Worm (Caenorhabditis elegans) whole organism, L1 larva: ENCODE data around the gene vrk-1.

Source experiments
- ceh-88 ChIP-seq: fragments of 200-800 bp; sonication (Bioruptor generic); IDR thresholded peaks from 2 replicates; pipeline ENCODE4 v1.3.6; 2022; ENCODE audit warnings: missing genetic modification characterization, missing compliant biosample characterization
- egl-27 ChIP-seq, 2 experiments: fragments of 150-350 bp in 1 of 2; sonication (generic microtip); optimal IDR thresholded peaks; 3 replicates each; lab custom pipeline; 2017 to 2018; ENCODE audit warnings: missing biosample characterization in 2 of 2, missing genetic modification characterization in 2 of 2, missing genetic modification reagents in 2 of 2
- elt-3 ChIP-seq, 6 experiments: fragments of 150-350 bp in 1 of 6; sonication (generic microtip); optimal IDR thresholded peaks; 2 replicates each; lab custom pipeline; 2017 to 2018; ENCODE audit warnings: missing biosample characterization in 6 of 6, missing genetic modification characterization in 6 of 6, inconsistent platforms in 1 of 6
- mdl-1 ChIP-seq, 2 experiments: fragments of 150-350 bp; optimal IDR thresholded peaks; 2 replicates each; lab custom pipeline; 2014 to 2017; ENCODE audit warnings: missing biosample characterization in 2 of 2, missing genetic modification characterization in 2 of 2, inconsistent platforms in 1 of 2
- unc-86 ChIP-seq: sonication (generic microtip); optimal IDR thresholded peaks from 2 replicates; lab custom pipeline; 2016; ENCODE audit warnings: missing genetic modification characterization, missing compliant biosample characterization

DNA sequence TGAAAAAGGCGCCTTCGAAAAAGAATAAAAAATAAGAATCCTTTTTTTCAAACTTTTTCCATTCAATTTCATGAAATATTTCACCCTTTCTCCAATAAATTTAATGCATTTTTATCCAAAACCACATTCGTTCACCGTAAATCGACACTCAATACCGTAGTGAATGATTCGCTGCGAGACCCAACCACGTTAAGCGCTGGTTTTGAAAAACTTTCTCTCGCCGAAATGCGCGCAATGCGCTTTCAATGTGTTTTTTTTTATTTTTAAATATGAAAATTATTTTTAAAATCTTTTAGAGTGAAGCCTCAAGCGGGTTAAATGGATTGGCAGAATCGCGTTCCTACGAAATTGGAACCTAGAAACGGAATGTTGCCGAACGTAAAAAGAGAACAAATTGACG is 15.5 kb upstream of the vrk-1 start, which contains the start of gene F59G1.8:
- TF ChIP-seq egl-27 (tag; optimal IDR thresholded peaks at IDR 0.05; lab: Kevin White, UChicago) (no peak), mdl-1 (tag; optimal IDR thresholded peaks at IDR 0.05; lab: Kevin White, UChicago) (no peak), ceh-88 (no peak), unc-86 (tag; lab: Kevin White, UChicago) (no peak), elt-3 (tag; optimal IDR thresholded peaks at IDR 0.05; lab: Kevin White, UChicago) (no peak)
